Worm (Caenorhabditis elegans) whole organism, mixed stage, embryonic: ENCODE data around the gene srh-136.

Experiments used
- blmp-1 ChIP-seq: fragments of 150-350 bp; optimal IDR thresholded peaks from 2 replicates; lab custom pipeline; 2014; ENCODE audit warnings: missing biosample characterization, missing genetic modification characterization
- drap-1 ChIP-seq: fragments of 200-800 bp; sonication (Bioruptor generic); optimal IDR thresholded peaks from 3 replicates; lab custom pipeline; 2018; ENCODE audit warnings: mild to moderate bottlenecking, missing genetic modification characterization, missing compliant biosample characterization
- elt-1 ChIP-seq: sonication (generic microtip); optimal IDR thresholded peaks from 2 replicates; lab custom pipeline; 2017; ENCODE audit warnings: missing genetic modification characterization, mild to moderate bottlenecking, missing compliant biosample characterization, antibody characterized with exemption, moderate library complexity, borderline replicate concordance; ENCODE audit not compliant: insufficient read depth
- elt-3 ChIP-seq: fragments of 150-350 bp; optimal IDR thresholded peaks from 2 replicates; lab custom pipeline; 2014; ENCODE audit warnings: missing biosample characterization, missing genetic modification characterization
- mep-1 ChIP-seq: fragments of 150-350 bp; optimal IDR thresholded peaks from 2 replicates; lab custom pipeline; 2017; ENCODE audit warnings: missing biosample characterization, missing genetic modification reagents, missing genetic modification characterization, inconsistent platforms
- nhr-2 ChIP-seq: fragments of 150-350 bp; optimal IDR thresholded peaks from 2 replicates; lab custom pipeline; 2014; ENCODE audit warnings: missing biosample characterization, missing genetic modification characterization
- nhr-237 ChIP-seq: fragments of 150-350 bp; optimal IDR thresholded peaks from 2 replicates; lab custom pipeline; 2014; ENCODE audit warnings: missing biosample characterization, missing genetic modification characterization
- nhr-76 ChIP-seq: sonication (generic microtip); optimal IDR thresholded peaks from 2 replicates; lab custom pipeline; 2017; ENCODE audit warnings: missing biosample characterization, missing genetic modification characterization
- snpc-4 ChIP-seq: fragments of 150-350 bp; optimal IDR thresholded peaks from 2 replicates; lab custom pipeline; 2014; ENCODE audit warnings: missing biosample characterization, missing genetic modification characterization
- unc-39 ChIP-seq: fragments of 150-350 bp; optimal IDR thresholded peaks from 2 replicates; lab custom pipeline; 2014; ENCODE audit warnings: missing biosample characterization, missing genetic modification characterization

- TF ChIP-seq mep-1 (tag; lab: Kevin White, UChicago) = no peak
- TF ChIP-seq nhr-237 (tag; lab: Kevin White, UChicago) = no peak
- TF ChIP-seq nhr-76 (tag; lab: Kevin White, UChicago) = no peak
- no peak for TF ChIP-seq elt-3
- no peak for TF ChIP-seq nhr-2 (tag; lab: Kevin White, UChicago)
- no peak for TF ChIP-seq blmp-1 (tag; lab: Kevin White, UChicago)
- TF ChIP-seq elt-1 = no peak
- no peak for TF ChIP-seq snpc-4
- TF ChIP-seq drap-1 (GFP tag; lab: Kevin White, UChicago) = no peak
- TF ChIP-seq unc-39 = no peak
Measured at ce11 chrV:16506650-16507049, 9.3 kb upstream of the srh-136 start.
